Worm (Caenorhabditis elegans) whole organism, early embryonic: Measurements from ENCODE around the gene Y53F4B.24.

Experiments
- ama-1 ChIP-seq: fragments of 150-350 bp; optimal IDR thresholded peaks from 2 replicates; lab custom pipeline; 2014
- ceh-13 ChIP-seq: fragments of 200-800 bp; sonication (Bioruptor generic); optimal IDR thresholded peaks from 2 replicates; lab custom pipeline; 2018; ENCODE audit warnings: mild to moderate bottlenecking, missing genetic modification characterization, missing compliant biosample characterization
- ceh-36 ChIP-seq: sonication (generic microtip); optimal IDR thresholded peaks from 2 replicates; lab custom pipeline; 2016; ENCODE audit warnings: missing genetic modification characterization, inconsistent platforms, missing compliant biosample characterization
- hmg-4 ChIP-seq: fragments of 200-800 bp; sonication (Bioruptor generic); optimal IDR thresholded peaks from 2 replicates; lab custom pipeline; 2018; ENCODE audit warnings: mild to moderate bottlenecking, missing genetic modification characterization, missing compliant biosample characterization
- hnd-1 ChIP-seq: sonication (generic microtip); optimal IDR thresholded peaks from 2 replicates; lab custom pipeline; 2016; ENCODE audit warnings: missing genetic modification characterization, missing compliant biosample characterization
- scrt-1 ChIP-seq: fragments of 200-800 bp; sonication (Bioruptor generic); IDR thresholded peaks from 2 replicates; pipeline ENCODE4 v1.3.6; 2022; ENCODE audit warnings: missing genetic modification characterization, missing compliant biosample characterization
- tbx-37 ChIP-seq: fragments of 200-800 bp; sonication (Bioruptor generic); conservative IDR thresholded peaks from 2 replicates; pipeline ENCODE4 v1.3.6; 2022; ENCODE audit warnings: missing genetic modification reagents, missing genetic modification characterization, missing compliant biosample characterization

- TF ChIP-seq scrt-1: no peak
- no peak for TF ChIP-seq hnd-1 (tag; lab: Kevin White, UChicago)
- TF ChIP-seq hmg-4 (GFP tag; lab: Kevin White, UChicago): no peak
- TF ChIP-seq ama-1 (lab: Kevin White, UChicago): no peak
- no peak for TF ChIP-seq ceh-36 (tag; lab: Kevin White, UChicago)
- TF ChIP-seq ceh-13 (GFP tag; lab: Kevin White, UChicago): no peak
- peak; percentile 38; the same call in 1 of the 2 replicates for TF ChIP-seq tbx-37 (GFP tag; lab: Robert Waterston, UW)
Observed at ce11 chrII:15089086-15089895, 44.9 kb downstream of the Y53F4B.24 start.
